Fruit fly (Drosophila melanogaster) whole organism, pupa: Measurements from ENCODE around the gene HERC2.

Experiments used
- CG10348 ChIP-seq: fragments of 200-800 bp; sonication (Bioruptor generic); IDR thresholded peaks from 2 replicates; pipeline ENCODE4 v1.3.6; 2022; ENCODE audit warnings: missing biosample characterization, missing genetic modification characterization
- CG12605 ChIP-seq: fragments of 200-800 bp; sonication (Bioruptor generic); IDR thresholded peaks from 2 replicates; pipeline ENCODE4 v1.3.6; 2022; ENCODE audit warnings: missing biosample characterization, missing genetic modification characterization
- CG32121 ChIP-seq: fragments of 200-800 bp; sonication (Bioruptor generic); IDR thresholded peaks from 2 replicates; pipeline ENCODE4 v1.3.6; 2022; ENCODE audit warnings: missing biosample characterization, missing genetic modification characterization
- CG8159 ChIP-seq: fragments of 200-800 bp; sonication (Bioruptor generic); optimal IDR thresholded peaks from 3 replicates; lab custom pipeline; 2018; ENCODE audit warnings: missing biosample characterization, mild to moderate bottlenecking, missing genetic modification characterization, moderate library complexity
- CG9948 ChIP-seq: fragments of 200-800 bp; sonication (Bioruptor generic); optimal IDR thresholded peaks from 2 replicates; lab custom pipeline; 2018; ENCODE audit warnings: missing biosample characterization, mild to moderate bottlenecking, missing genetic modification characterization, moderate library complexity
- EcR ChIP-seq: fragments of 200-800 bp; sonication (Bioruptor generic); optimal IDR thresholded peaks from 3 replicates; lab custom pipeline; 2019; ENCODE audit warnings: missing biosample characterization, missing genetic modification characterization, mild to moderate bottlenecking, moderate library complexity, missing genetic modification reagents
- Ets98B ChIP-seq: fragments of 200-800 bp; sonication (Bioruptor generic); IDR thresholded peaks from 2 replicates; pipeline ENCODE4 v1.3.6; 2022; ENCODE audit warnings: missing biosample characterization, missing genetic modification characterization
- fd96Ca ChIP-seq: fragments of 200-800 bp; sonication (Bioruptor generic); IDR thresholded peaks from 3 replicates; pipeline ENCODE4 v1.3.6; 2022; ENCODE audit warnings: missing biosample characterization, missing genetic modification characterization

DNA sequence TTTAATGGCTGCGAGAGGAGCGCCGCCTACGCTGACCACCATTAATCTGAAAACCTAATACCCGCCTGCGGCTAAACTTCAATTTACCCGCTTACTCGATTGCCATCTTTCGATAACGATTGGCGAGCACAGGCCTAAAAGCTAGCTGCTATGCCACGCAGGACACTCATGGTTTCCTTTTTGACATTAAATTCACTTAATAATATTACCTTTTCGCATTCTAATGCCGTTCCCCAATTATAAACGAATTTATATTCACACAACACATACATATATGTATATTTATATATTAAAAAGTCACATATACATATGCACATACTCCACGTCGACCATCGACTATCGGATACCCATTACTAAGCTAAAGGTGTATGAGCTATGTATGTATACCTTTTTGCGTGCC lies 4.6 kb upstream of the HERC2 start:
- TF ChIP-seq CG8159 (tag; lab: Kevin White, UChicago) (no peak), EcR (GFP tag; lab: Kevin White, UChicago) (no peak), Ets98B (GFP tag; lab: Robert Waterston, UW) (no peak), fd96Ca (no peak), CG32121 (GFP tag; lab: Robert Waterston, UW) (no peak), CG12605 (GFP tag; lab: Robert Waterston, UW) (no peak), CG9948 (tag; lab: Kevin White, UChicago) (no peak), CG10348 (GFP tag; lab: Robert Waterston, UW) (no peak)
